Worm (Caenorhabditis elegans): Measurements from ENCODE around the gene irld-19.

Gene irld-19

ce11 chrIII:12738935-12739334, 25.2 kb downstream of the irld-19 start:
- TF ChIP-seq klf-2 (GFP tag; conservative IDR thresholded peaks at IDR 0.05) (no peak), med-1 (GFP tag; optimal IDR thresholded peaks at IDR 0.05; ENCODE audit: insufficient read depth) (no peak), cog-1 (tag; optimal IDR thresholded peaks at IDR 0.05) (no peak), ztf-29 (GFP tag; IDR thresholded peaks at IDR 0.05) (no peak), ref-1 (GFP tag; conservative IDR thresholded peaks at IDR 0.05) (no peak), tab-1 (GFP tag; IDR thresholded peaks at IDR 0.05) (no peak), flt-1 (GFP tag; IDR thresholded peaks at IDR 0.05) (no peak), T22C8.4 (GFP tag; IDR thresholded peaks at IDR 0.05) (no peak), ztf-23 (GFP tag; IDR thresholded peaks at IDR 0.05) (no peak)

ce11 chrIII:12728149-12728548, 36.0 kb downstream of the irld-19 start:
- TF ChIP-seq ztf-29 (GFP tag; IDR thresholded peaks at IDR 0.05) = no peak
- TF ChIP-seq cog-1 (tag; optimal IDR thresholded peaks at IDR 0.05) = no peak
- no peak for TF ChIP-seq tab-1 (GFP tag; IDR thresholded peaks at IDR 0.05)
- no peak for TF ChIP-seq ztf-23 (GFP tag; IDR thresholded peaks at IDR 0.05)
- no peak for TF ChIP-seq ref-1 (GFP tag; conservative IDR thresholded peaks at IDR 0.05)
- TF ChIP-seq T22C8.4 (GFP tag; IDR thresholded peaks at IDR 0.05) = no peak

ce11 chrIII:12714266-12714665, 49.9 kb downstream of the irld-19 start, which contains the start of gene ssl-1:
TSS of gene ssl-1 (plus strand) at chrIII:12714566.
- TF ChIP-seq med-1 (GFP tag; optimal IDR thresholded peaks at IDR 0.05; ENCODE audit: insufficient read depth) = no peak
- no peak for TF ChIP-seq ztf-23 (GFP tag; IDR thresholded peaks at IDR 0.05)
- TF ChIP-seq tab-1 (GFP tag; IDR thresholded peaks at IDR 0.05) = no peak
- no peak for TF ChIP-seq ref-1 (GFP tag; conservative IDR thresholded peaks at IDR 0.05)
- no peak for TF ChIP-seq flt-1 (GFP tag; IDR thresholded peaks at IDR 0.05)
- no peak for TF ChIP-seq T22C8.4 (GFP tag; IDR thresholded peaks at IDR 0.05)
- TF ChIP-seq cog-1 (tag; optimal IDR thresholded peaks at IDR 0.05) = no peak
- TF ChIP-seq klf-2 (GFP tag; conservative IDR thresholded peaks at IDR 0.05) = no peak
- no peak for TF ChIP-seq ztf-29 (GFP tag; IDR thresholded peaks at IDR 0.05)

- TF ChIP-seq cog-1 (tag; optimal IDR thresholded peaks at IDR 0.05) = no peak
- TF ChIP-seq flt-1 (GFP tag; IDR thresholded peaks at IDR 0.05) = no peak
- no peak for TF ChIP-seq med-1 (GFP tag; optimal IDR thresholded peaks at IDR 0.05; ENCODE audit: insufficient read depth)
- TF ChIP-seq ref-1 (GFP tag; conservative IDR thresholded peaks at IDR 0.05) = no peak
- no peak for TF ChIP-seq ztf-23 (GFP tag; IDR thresholded peaks at IDR 0.05)
- TF ChIP-seq klf-2 (GFP tag; conservative IDR thresholded peaks at IDR 0.05) = no peak
- TF ChIP-seq tab-1 (GFP tag; IDR thresholded peaks at IDR 0.05) = no peak
- no peak for TF ChIP-seq ztf-29 (GFP tag; IDR thresholded peaks at IDR 0.05)
- no peak for TF ChIP-seq T22C8.4 (GFP tag; IDR thresholded peaks at IDR 0.05)
These were observed 50.3 kb downstream of the irld-19 start for ce11 chrIII:12713862-12714261.

- TF ChIP-seq klf-2 (GFP tag; conservative IDR thresholded peaks at IDR 0.05) (no peak), cog-1 (tag; optimal IDR thresholded peaks at IDR 0.05) (no peak), T22C8.4 (GFP tag; IDR thresholded peaks at IDR 0.05) (no peak), med-1 (GFP tag; optimal IDR thresholded peaks at IDR 0.05; ENCODE audit: insufficient read depth) (no peak), flt-1 (GFP tag; IDR thresholded peaks at IDR 0.05) (no peak), ref-1 (GFP tag; conservative IDR thresholded peaks at IDR 0.05) (no peak), ztf-29 (GFP tag; IDR thresholded peaks at IDR 0.05) (no peak), ztf-23 (GFP tag; IDR thresholded peaks at IDR 0.05) (no peak), tab-1 (GFP tag; IDR thresholded peaks at IDR 0.05) (no peak)
These were observed 52.5 kb downstream of the irld-19 start for ce11 chrIII:12711682-12712081.

ce11 chrIII:12711217-12711616, 52.9 kb downstream of the irld-19 start, which contains the start of gene hut-1:
TSS of gene hut-1 (plus strand) at chrIII:12711560.
- TF ChIP-seq klf-2 (GFP tag; conservative IDR thresholded peaks at IDR 0.05) (no peak), med-1 (GFP tag; optimal IDR thresholded peaks at IDR 0.05; ENCODE audit: insufficient read depth) (no peak), ztf-23 (GFP tag; IDR thresholded peaks at IDR 0.05) (no peak), tab-1 (GFP tag; IDR thresholded peaks at IDR 0.05) (no peak), flt-1 (GFP tag; IDR thresholded peaks at IDR 0.05) (no peak), T22C8.4 (GFP tag; IDR thresholded peaks at IDR 0.05) (no peak), cog-1 (tag; optimal IDR thresholded peaks at IDR 0.05) (no peak), ztf-29 (GFP tag; IDR thresholded peaks at IDR 0.05) (no peak), ref-1 (GFP tag; conservative IDR thresholded peaks at IDR 0.05) (no peak)

Data from whole organism, midembryonic.